Fruit fly (Drosophila melanogaster): ENCODE data around the gene CG42526.
A peak's percentile ranks its signal among the peaks of the same experiment; 100 is the strongest.

CG42526 gene

DNA sequence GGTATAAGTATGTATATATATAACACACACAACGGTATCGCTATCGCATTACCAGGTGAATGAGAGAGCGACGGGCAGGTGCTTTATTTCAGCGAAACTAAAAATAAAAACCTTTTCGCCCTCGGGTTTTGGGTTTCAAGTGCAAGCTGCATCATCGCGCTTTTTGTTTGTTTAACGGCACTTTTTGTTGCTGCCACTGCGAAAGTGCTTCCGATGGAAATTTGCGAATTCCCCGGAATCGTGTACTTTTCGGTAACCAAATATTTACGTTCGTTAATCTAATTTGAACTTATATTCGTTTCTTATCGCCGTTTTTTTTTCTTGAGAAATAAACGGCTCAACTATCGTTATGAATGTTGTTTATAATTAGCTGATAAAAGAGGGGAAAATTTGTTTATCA lies 39.2 kb downstream of the CG42526 start:
- peak; percentile 29 for TF ChIP-seq Eip78C (GFP tag)
- no peak for TF ChIP-seq ss (GFP tag; optimal IDR thresholded peaks at IDR 0.05)
- TF ChIP-seq Hr39 (GFP tag; optimal IDR thresholded peaks at IDR 0.05), result no peak
- TF ChIP-seq salr (GFP tag; optimal IDR thresholded peaks at IDR 0.05), result no peak

DNA sequence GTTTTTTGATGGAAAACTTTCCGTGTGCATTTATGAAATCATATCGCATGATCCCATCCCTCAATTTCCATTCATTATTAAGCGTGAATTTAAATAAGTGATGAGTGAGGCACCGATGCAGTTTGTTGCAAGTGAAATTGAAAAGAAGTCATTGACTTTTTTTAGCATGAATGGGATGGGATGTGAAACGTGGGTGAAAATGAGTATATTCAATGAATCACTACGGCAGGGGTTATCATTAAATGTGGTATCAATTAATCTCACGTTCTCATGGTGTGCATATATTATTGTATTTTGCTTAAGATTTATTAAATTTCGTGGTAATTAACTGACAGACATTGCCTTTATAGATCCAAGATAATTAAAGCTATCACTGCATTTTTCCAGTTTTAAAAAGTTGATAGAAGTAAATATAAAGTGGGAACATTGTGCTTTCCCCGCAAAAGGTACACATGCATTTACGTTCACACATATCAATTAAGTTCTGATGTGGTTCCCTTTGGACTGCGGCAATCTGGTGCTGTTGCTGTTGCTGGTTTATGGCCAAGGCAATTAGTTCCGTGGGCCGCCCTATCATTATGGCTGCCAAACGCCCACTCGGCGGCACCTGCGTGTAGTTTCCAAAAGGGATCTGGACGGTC lies 43.7 kb downstream of the CG42526 start:
- TF ChIP-seq svp (GFP tag) (peak; percentile 78), CG4318 (GFP tag; optimal IDR thresholded peaks at IDR 0.05) (no peak)

DNA sequence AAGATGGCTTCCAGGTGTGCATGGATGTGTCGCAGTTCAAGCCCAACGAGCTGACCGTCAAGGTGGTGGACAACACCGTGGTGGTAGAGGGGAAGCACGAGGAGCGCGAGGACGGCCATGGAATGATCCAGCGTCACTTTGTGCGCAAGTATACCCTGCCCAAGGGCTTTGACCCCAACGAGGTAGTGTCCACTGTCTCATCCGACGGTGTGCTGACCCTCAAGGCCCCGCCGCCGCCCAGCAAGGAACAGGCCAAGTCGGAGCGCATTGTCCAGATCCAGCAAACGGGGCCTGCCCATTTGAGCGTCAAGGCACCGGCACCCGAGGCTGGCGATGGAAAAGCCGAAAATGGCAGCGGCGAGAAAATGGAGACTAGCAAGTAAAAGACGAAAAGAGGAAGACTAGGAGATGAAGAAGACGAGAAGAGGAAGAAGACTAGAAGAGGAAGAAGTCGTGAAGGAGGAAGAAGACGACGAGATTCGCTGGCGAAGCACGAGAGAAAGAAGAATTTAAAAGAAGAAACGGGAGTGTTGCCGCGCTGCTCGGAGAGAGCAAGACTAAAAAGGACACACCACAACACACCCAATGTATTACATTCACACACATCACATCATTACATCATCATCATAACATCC lies 50.6 kb downstream of the CG42526 start:
- no peak for TF ChIP-seq CG3032 (tag; optimal IDR thresholded peaks at IDR 0.05)
- TF ChIP-seq Hr38 (GFP tag; optimal IDR thresholded peaks at IDR 0.05), result no peak
- TF ChIP-seq Hr4 (GFP tag; optimal IDR thresholded peaks at IDR 0.05), result no peak
- no peak for TF ChIP-seq lz (GFP tag; optimal IDR thresholded peaks at IDR 0.05)
- no peak for TF ChIP-seq CG8319 (GFP tag; optimal IDR thresholded peaks at IDR 0.05)
- TF ChIP-seq CG3919 (GFP tag; optimal IDR thresholded peaks at IDR 0.05), result no peak
- TF ChIP-seq CG8632 (GFP tag; optimal IDR thresholded peaks at IDR 0.05), result no peak
- no peak for TF ChIP-seq salr (GFP tag; optimal IDR thresholded peaks at IDR 0.05)
- TF ChIP-seq CG6163 (GFP tag; IDR thresholded peaks at IDR 0.05), result no peak
- no peak for TF ChIP-seq CG6808 (GFP tag; optimal IDR thresholded peaks at IDR 0.05)
- no peak for TF ChIP-seq Ets21C (GFP tag; optimal IDR thresholded peaks at IDR 0.05)
- no peak for TF ChIP-seq net (GFP tag; optimal IDR thresholded peaks at IDR 0.05)

Measured in whole organism, prepupa.